Worm (Caenorhabditis elegans): Measurements from ENCODE around the gene T03G11.10.

The T03G11.10 gene

DNA sequence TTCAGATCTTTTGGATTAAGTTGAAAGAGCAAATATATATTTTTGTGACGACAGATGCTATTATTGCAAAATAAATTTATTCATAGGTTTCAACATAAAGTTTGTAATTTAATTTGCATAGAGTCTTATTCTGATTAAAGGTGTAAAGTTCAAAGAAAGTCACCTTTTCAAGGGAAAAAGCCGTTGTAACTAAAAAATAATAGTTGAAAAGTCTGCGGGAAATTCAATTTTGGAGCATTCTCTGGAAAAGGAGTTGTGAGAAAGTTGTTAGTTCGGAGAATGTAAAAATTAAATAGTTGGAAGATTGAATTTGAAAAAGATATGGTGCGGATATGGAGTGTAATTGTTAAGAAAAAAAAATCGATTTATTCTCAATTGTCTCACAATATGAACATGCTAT lies 6.9 kb downstream of the T03G11.10 start:
- TF ChIP-seq nhr-10 (tag; optimal IDR thresholded peaks at IDR 0.05) = no peak
- peak; percentile 20 for TF ChIP-seq nhr-21 (tag; optimal IDR thresholded peaks at IDR 0.05)
- peak in 1 of 2 experiments; percentile 7 for TF ChIP-seq lsy-2 (tag; optimal IDR thresholded peaks at IDR 0.05)

DNA sequence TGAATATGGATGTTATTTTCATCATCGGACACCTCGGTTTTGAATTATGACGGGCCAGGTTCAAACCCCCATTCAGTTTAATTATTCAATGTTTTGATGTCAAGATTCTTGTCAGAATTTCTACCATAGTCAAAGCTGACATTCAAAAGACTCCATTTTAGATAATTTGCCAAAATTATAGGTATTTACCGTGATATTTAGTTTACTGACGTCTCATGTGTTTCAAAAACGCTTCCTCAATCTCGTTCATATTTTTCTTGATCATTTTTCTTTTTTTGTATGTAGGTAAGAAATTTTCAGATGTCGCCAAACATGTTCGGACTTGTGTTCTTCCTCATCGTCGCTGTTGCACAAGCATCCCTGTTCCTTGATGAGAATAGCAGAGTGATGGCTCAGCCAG lies 8.2 kb downstream of the T03G11.10 start, which contains the start of gene EGAP5.1:
Gene EGAP5.1, plus strand, starts transcription at position 301 of the 400 bp plus-strand sequence.
- TF ChIP-seq C34F6.9 (tag; optimal IDR thresholded peaks at IDR 0.05) = no peak
- TF ChIP-seq nhr-23 (tag; optimal IDR thresholded peaks at IDR 0.05) = no peak
- no peak for TF ChIP-seq egl-27 (tag; optimal IDR thresholded peaks at IDR 0.05)
- TF ChIP-seq lin-13 (GFP tag; optimal IDR thresholded peaks at IDR 0.05) = no peak
- TF ChIP-seq peb-1 (tag; optimal IDR thresholded peaks at IDR 0.05) = no peak
- TF ChIP-seq elt-1 (tag; optimal IDR thresholded peaks at IDR 0.05) = no peak

DNA sequence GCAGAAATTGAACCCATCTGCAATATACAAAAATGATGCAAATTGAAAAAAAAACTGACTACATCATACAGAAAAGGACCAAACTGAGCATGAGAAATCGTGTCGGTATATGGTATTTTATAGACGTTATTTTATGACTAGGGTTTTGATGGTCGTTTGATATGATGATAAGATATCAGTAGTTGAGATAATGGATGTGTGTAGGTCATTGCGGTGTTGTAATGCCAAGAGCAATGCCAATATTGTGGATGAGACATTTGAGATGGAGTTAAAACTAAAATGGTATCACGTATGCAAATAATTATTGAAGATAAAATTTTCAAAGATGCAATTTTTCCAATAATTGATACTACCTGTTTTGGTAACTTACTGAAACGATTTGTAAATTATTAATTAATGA lies 11.3 kb downstream of the T03G11.10 start, which contains the start of gene C31H2.4:
Gene C31H2.4, minus strand, starts transcription at position 19 of the 400 bp plus-strand sequence.
- TF ChIP-seq aly-2 (tag; optimal IDR thresholded peaks at IDR 0.05) (no peak), nhr-23 (tag; optimal IDR thresholded peaks at IDR 0.05) (no peak), fos-1 (tag; optimal IDR thresholded peaks at IDR 0.05) (peak; percentile 29), nhr-77 (tag; optimal IDR thresholded peaks at IDR 0.05) (no peak)

DNA sequence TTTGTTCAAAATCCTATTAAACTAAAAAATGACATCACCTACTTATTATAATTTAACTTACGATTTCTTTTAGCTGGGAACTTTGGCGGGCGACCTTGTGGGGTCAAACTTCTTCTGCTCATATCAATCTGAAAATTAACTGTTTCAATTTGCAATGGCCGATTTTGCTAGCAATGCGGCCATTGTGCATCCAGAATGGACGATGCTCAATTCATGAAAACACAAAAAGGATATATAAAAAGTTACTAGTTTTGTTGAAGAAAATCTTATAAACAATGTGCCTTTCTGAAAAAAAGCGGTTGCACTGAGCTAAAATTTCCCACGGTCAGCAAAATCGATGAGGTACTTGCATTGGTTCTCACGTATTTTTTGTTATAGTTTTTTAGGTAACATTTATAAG lies 16.7 kb downstream of the T03G11.10 start, which contains the start of gene C31H2.3:
Gene C31H2.3, minus strand, starts transcription at position 101 of the 400 bp plus-strand sequence.
- TF ChIP-seq Y55F3AM.14 (GFP tag; optimal IDR thresholded peaks at IDR 0.05) = no peak
- no peak for TF ChIP-seq zag-1 (tag; optimal IDR thresholded peaks at IDR 0.05)
- TF ChIP-seq nhr-11 (tag; optimal IDR thresholded peaks at IDR 0.05) = no peak
- no peak for TF ChIP-seq lin-11 (tag; optimal IDR thresholded peaks at IDR 0.05)
- TF ChIP-seq fos-1 (tag; optimal IDR thresholded peaks at IDR 0.05) = no peak
- no peak for TF ChIP-seq mbf-1 (tag; optimal IDR thresholded peaks at IDR 0.05)
- TF ChIP-seq R02D3.7 (tag; optimal IDR thresholded peaks at IDR 0.05) = no peak
- TF ChIP-seq lin-13 (GFP tag; optimal IDR thresholded peaks at IDR 0.05) = no peak
- TF ChIP-seq lsy-2 (tag; optimal IDR thresholded peaks at IDR 0.05) = no peak
- TF ChIP-seq C34F6.9 (tag; optimal IDR thresholded peaks at IDR 0.05) = no peak
- no peak for TF ChIP-seq ceh-82 (tag; optimal IDR thresholded peaks at IDR 0.05)
- no peak for TF ChIP-seq alr-1 (tag; optimal IDR thresholded peaks at IDR 0.05)
- TF ChIP-seq nhr-21 (tag; optimal IDR thresholded peaks at IDR 0.05) = no peak
- TF ChIP-seq mdl-1 (tag; optimal IDR thresholded peaks at IDR 0.05) = no peak
- no peak for TF ChIP-seq nhr-6 (tag; optimal IDR thresholded peaks at IDR 0.05)
- no peak for TF ChIP-seq unc-55 (GFP tag; optimal IDR thresholded peaks at IDR 0.05)
- no peak for TF ChIP-seq blmp-1 (tag; optimal IDR thresholded peaks at IDR 0.05; ENCODE audit: insufficient read depth)

DNA sequence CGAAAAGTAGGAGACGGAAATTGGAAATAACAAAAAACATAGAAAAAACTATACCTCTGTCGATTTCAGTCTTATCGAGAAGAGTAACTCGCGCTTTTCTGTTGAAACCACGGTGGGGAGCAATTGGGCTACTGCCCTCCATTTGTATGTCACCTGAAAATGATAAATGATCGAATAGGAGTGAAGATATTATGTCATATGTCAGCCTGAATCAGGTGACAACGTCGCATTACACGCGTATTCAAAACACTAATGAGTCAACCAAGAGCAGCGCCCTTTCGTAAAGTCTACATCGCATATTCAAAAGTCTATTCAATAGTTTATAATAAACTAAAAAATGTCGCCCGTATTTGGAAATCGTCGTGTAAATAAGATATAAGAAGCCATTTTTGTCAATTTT lies 18.1 kb downstream of the T03G11.10 start:
- TF ChIP-seq mbf-1 (tag; optimal IDR thresholded peaks at IDR 0.05) (no peak), nhr-6 (tag; optimal IDR thresholded peaks at IDR 0.05) (no peak), egl-27 (tag; optimal IDR thresholded peaks at IDR 0.05) (no peak), ama-1 (optimal IDR thresholded peaks at IDR 0.05) (no peak), fos-1 (tag; optimal IDR thresholded peaks at IDR 0.05) (no peak), F13H6.1 (tag; optimal IDR thresholded peaks at IDR 0.05) (no peak), ztf-11 (tag; optimal IDR thresholded peaks at IDR 0.05) (no peak), unc-62 (GFP tag; optimal IDR thresholded peaks at IDR 0.05) (no peak), zag-1 (tag; optimal IDR thresholded peaks at IDR 0.05) (no peak), nhr-237 (tag; optimal IDR thresholded peaks at IDR 0.05) (no peak), nhr-21 (tag; optimal IDR thresholded peaks at IDR 0.05) (no peak), elt-3 (tag; optimal IDR thresholded peaks at IDR 0.05) (no peak), Y55F3AM.14 (GFP tag; optimal IDR thresholded peaks at IDR 0.05) (no peak), R02D3.7 (tag; optimal IDR thresholded peaks at IDR 0.05) (no peak), elt-1 (tag; optimal IDR thresholded peaks at IDR 0.05) (no peak), nhr-11 (tag; optimal IDR thresholded peaks at IDR 0.05) (no peak), unc-55 (GFP tag; optimal IDR thresholded peaks at IDR 0.05) (no peak)

DNA sequence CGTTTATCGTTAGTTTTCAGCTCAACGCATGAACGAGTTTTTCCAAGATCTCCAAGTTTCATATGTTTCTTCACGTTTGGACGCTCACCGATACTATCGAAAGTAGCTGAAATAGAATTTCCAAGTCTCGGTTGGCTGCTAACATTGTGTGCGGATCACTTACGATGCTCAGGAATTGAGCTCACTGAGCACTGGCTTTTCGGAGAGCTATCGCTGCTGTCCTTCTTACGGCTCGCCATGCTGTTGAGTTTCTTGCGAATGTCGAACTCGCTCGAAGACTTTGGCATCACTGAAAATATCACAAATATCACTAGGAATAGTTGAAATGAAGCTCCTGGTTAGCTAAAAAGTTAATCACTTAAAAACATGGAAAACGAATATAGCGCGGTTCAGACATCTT lies 19.1 kb downstream of the T03G11.10 start:
- TF ChIP-seq unc-55 (GFP tag; optimal IDR thresholded peaks at IDR 0.05) (no peak), nhr-25 (tag; optimal IDR thresholded peaks at IDR 0.05) (no peak), crh-2 (tag; optimal IDR thresholded peaks at IDR 0.05) (no peak), gmeb-1 (tag; optimal IDR thresholded peaks at IDR 0.05) (no peak), nhr-23 (tag; optimal IDR thresholded peaks at IDR 0.05) (no peak), skn-1 (tag; optimal IDR thresholded peaks at IDR 0.05) (no peak), lin-39 (tag; optimal IDR thresholded peaks at IDR 0.05) (no peak), ama-1 (optimal IDR thresholded peaks at IDR 0.05) (no peak), nhr-11 (tag; optimal IDR thresholded peaks at IDR 0.05) (no peak), unc-39 (tag; optimal IDR thresholded peaks at IDR 0.05) (no peak), sma-9 (GFP tag; optimal IDR thresholded peaks at IDR 0.05) (no peak), sma-9 (tag; optimal IDR thresholded peaks at IDR 0.05) (no peak)

All from whole organism, L2 larva.